Fruit fly (Drosophila melanogaster) whole organism, embryonic: ENCODE data around the gene Zif.

Experiments used
- BtbVII ChIP-seq: fragments of 200-800 bp; sonication (Bioruptor generic); optimal IDR thresholded peaks from 3 replicates; lab custom pipeline; 2017; ENCODE audit warnings: missing biosample characterization, mild to moderate bottlenecking, missing genetic modification characterization
- CG11247 ChIP-seq: fragments of 200-800 bp; sonication (Bioruptor generic); IDR thresholded peaks from 2 replicates; pipeline ENCODE4 v1.3.6; 2022; ENCODE audit warnings: missing biosample characterization, missing genetic modification characterization
- CG13123 ChIP-seq: fragments of 200-800 bp; sonication (Bioruptor generic); optimal IDR thresholded peaks from 2 replicates; lab custom pipeline; 2016; ENCODE audit warnings: missing biosample characterization, missing genetic modification characterization
- CG13296 ChIP-seq: fragments of 200-800 bp; sonication (Bioruptor generic); optimal IDR thresholded peaks from 3 replicates; lab custom pipeline; 2018; ENCODE audit warnings: missing biosample characterization, mild to moderate bottlenecking, missing genetic modification characterization
- CG13624 ChIP-seq: fragments of 200-800 bp; sonication (Bioruptor generic); optimal IDR thresholded peaks from 2 replicates; lab custom pipeline; 2016; ENCODE audit warnings: missing biosample characterization, missing genetic modification characterization
- CG14014 ChIP-seq: fragments of 200-800 bp; sonication (Bioruptor generic); IDR thresholded peaks from 2 replicates; pipeline ENCODE4 v1.3.6; 2022; ENCODE audit warnings: missing biosample characterization, missing genetic modification characterization
- CG14667 ChIP-seq: fragments of 200-800 bp; sonication (Bioruptor generic); IDR thresholded peaks from 2 replicates; pipeline ENCODE4 v1.3.6; 2022; ENCODE audit warnings: missing biosample characterization, missing genetic modification characterization
- CG15011 ChIP-seq: fragments of 200-800 bp; sonication (Bioruptor generic); optimal IDR thresholded peaks from 3 replicates; lab custom pipeline; 2018; ENCODE audit warnings: missing biosample characterization, mild to moderate bottlenecking, missing genetic modification characterization
- CG2120 ChIP-seq: fragments of 200-800 bp; sonication (Bioruptor generic); optimal IDR thresholded peaks from 3 replicates; lab custom pipeline; 2016; ENCODE audit warnings: missing biosample characterization, missing genetic modification characterization
- CG2199 ChIP-seq: fragments of 200-800 bp; sonication (Bioruptor generic); IDR thresholded peaks from 3 replicates; pipeline ENCODE4 v1.3.6; 2022; ENCODE audit warnings: missing biosample characterization, missing genetic modification characterization
- CG2202 ChIP-seq: fragments of 200-800 bp; sonication (Bioruptor generic); optimal IDR thresholded peaks from 2 replicates; lab custom pipeline; 2018; ENCODE audit warnings: missing biosample characterization, mild to moderate bottlenecking, missing genetic modification characterization
- CG30020 ChIP-seq: fragments of 200-800 bp; optimal IDR thresholded peaks from 2 replicates; lab custom pipeline; 2019; ENCODE audit warnings: missing biosample characterization, mild to moderate bottlenecking, missing genetic modification characterization, moderate library complexity
- CG31388 ChIP-seq: fragments of 200-800 bp; sonication (Bioruptor generic); optimal IDR thresholded peaks from 2 replicates; lab custom pipeline; 2016; ENCODE audit warnings: missing biosample characterization, missing genetic modification characterization
- CG4730 ChIP-seq: fragments of 200-800 bp; sonication (Bioruptor generic); IDR thresholded peaks from 2 replicates; pipeline ENCODE4 v1.3.6; 2022; ENCODE audit warnings: missing biosample characterization, missing genetic modification characterization
- CG5245 ChIP-seq: fragments of 200-800 bp; sonication (Bioruptor generic); optimal IDR thresholded peaks from 3 replicates; lab custom pipeline; 2016; ENCODE audit warnings: missing biosample characterization, missing genetic modification characterization
- CG6175 ChIP-seq: fragments of 200-800 bp; sonication (Bioruptor generic); IDR thresholded peaks from 3 replicates; pipeline ENCODE4 v1.3.6; 2022; ENCODE audit warnings: missing biosample characterization, missing genetic modification characterization
- CG7271 ChIP-seq: fragments of 200-800 bp; sonication (Bioruptor generic); optimal IDR thresholded peaks from 2 replicates; lab custom pipeline; 2018; ENCODE audit warnings: missing biosample characterization, mild to moderate bottlenecking, missing genetic modification characterization, moderate library complexity
- CG8924 ChIP-seq: fragments of 200-800 bp; optimal IDR thresholded peaks from 3 replicates; lab custom pipeline; 2019; ENCODE audit warnings: missing biosample characterization, mild to moderate bottlenecking, missing genetic modification characterization, moderate library complexity
- CG8944 ChIP-seq: fragments of 200-800 bp; sonication (Bioruptor generic); optimal IDR thresholded peaks from 3 replicates; lab custom pipeline; 2016; ENCODE audit warnings: missing biosample characterization, missing genetic modification characterization
- CG9817 ChIP-seq: fragments of 200-800 bp; sonication (Bioruptor generic); optimal IDR thresholded peaks from 2 replicates; lab custom pipeline; 2018; ENCODE audit warnings: missing biosample characterization, mild to moderate bottlenecking, missing genetic modification characterization, moderate library complexity
- CHES-1-like ChIP-seq: fragments of 200-800 bp; sonication (Bioruptor generic); optimal IDR thresholded peaks from 2 replicates; lab custom pipeline; 2016; ENCODE audit warnings: missing biosample characterization, missing genetic modification characterization
- CTCF ChIP-seq: fragments of 200-800 bp; sonication (Bioruptor generic); optimal IDR thresholded peaks from 2 replicates; lab custom pipeline; 2017; ENCODE audit warnings: missing biosample characterization, mild to moderate bottlenecking, missing genetic modification characterization, moderate library complexity
- Gug ChIP-seq: fragments of 200-800 bp; sonication (Bioruptor generic); IDR thresholded peaks from 4 replicates; pipeline ENCODE4 v1.3.6; 2022; ENCODE audit warnings: missing biosample characterization, missing genetic modification characterization
- HLH54F ChIP-seq: fragments of 200-800 bp; sonication (Bioruptor generic); optimal IDR thresholded peaks from 3 replicates; lab custom pipeline; 2016; ENCODE audit warnings: missing biosample characterization, missing genetic modification characterization
- Hr78 ChIP-seq, 2 experiments: fragments of 200-800 bp in 1 of 2; fragments of >200 bp in 1 of 2; sonication (Bioruptor generic) in 1 of 2; optimal IDR thresholded peaks; 2 replicates each; lab custom pipeline; 2017 to 2019; ENCODE audit warnings: missing biosample characterization in 2 of 2, missing genetic modification characterization in 2 of 2, mild to moderate bottlenecking in 1 of 2, moderate library complexity in 1 of 2
- Kr ChIP-seq: fragments of 200-800 bp; sonication (Bioruptor generic); optimal IDR thresholded peaks from 2 replicates; lab custom pipeline; 2017; ENCODE audit warnings: missing biosample characterization, mild to moderate bottlenecking, missing genetic modification characterization
- MTF-1 ChIP-seq: fragments of 200-800 bp; sonication (Bioruptor generic); optimal IDR thresholded peaks from 2 replicates; lab custom pipeline; 2018; ENCODE audit warnings: missing biosample characterization, mild to moderate bottlenecking, missing genetic modification characterization, borderline replicate concordance
- Med ChIP-seq: fragments of 200-800 bp; sonication (Bioruptor generic); peaks from one replicate; lab custom pipeline; 2016; ENCODE audit warnings: missing biosample characterization, missing genetic modification characterization, mild to moderate bottlenecking, inconsistent platforms, moderate library complexity
- Mrtf ChIP-seq: fragments of 200-800 bp; sonication (Bioruptor generic); IDR thresholded peaks from 3 replicates; pipeline ENCODE4 v1.3.6; 2022; ENCODE audit warnings: missing biosample characterization, missing genetic modification characterization
- Rx ChIP-seq: fragments of 200-800 bp; sonication (Bioruptor generic); IDR thresholded peaks from 2 replicates; pipeline ENCODE4 v1.3.6; 2022; ENCODE audit warnings: missing biosample characterization, missing genetic modification characterization
- ara ChIP-seq: fragments of 200-800 bp; sonication (Bioruptor generic); IDR thresholded peaks from 2 replicates; pipeline ENCODE4 v1.3.6; 2022; ENCODE audit warnings: missing biosample characterization, missing genetic modification characterization
- ato ChIP-seq: fragments of 200-800 bp; sonication (Bioruptor generic); IDR thresholded peaks from 2 replicates; pipeline ENCODE4 v1.3.6; 2022; ENCODE audit warnings: missing biosample characterization, missing genetic modification characterization; ENCODE audit not compliant: partially characterized antibody
- cg ChIP-seq: fragments of 200-800 bp; sonication (Bioruptor generic); optimal IDR thresholded peaks from 3 replicates; lab custom pipeline; 2019; ENCODE audit warnings: missing biosample characterization, mild to moderate bottlenecking, missing genetic modification characterization, moderate library complexity
- cwo ChIP-seq: fragments of 200-800 bp; sonication (Bioruptor generic); optimal IDR thresholded peaks from 3 replicates; lab custom pipeline; 2017; ENCODE audit warnings: missing biosample characterization, missing genetic modification characterization, mild to moderate bottlenecking, moderate library complexity, missing genetic modification reagents
- dan ChIP-seq: fragments of 200-800 bp; sonication (Bioruptor generic); IDR thresholded peaks from 2 replicates; pipeline ENCODE4 v1.3.6; 2022; ENCODE audit warnings: missing biosample characterization, missing genetic modification characterization
- disco-r ChIP-seq: fragments of 200-800 bp; sonication (Bioruptor generic); optimal IDR thresholded peaks from 2 replicates; lab custom pipeline; 2016; ENCODE audit warnings: missing biosample characterization, missing genetic modification characterization
- dpn ChIP-seq, 2 experiments: fragments of 200-800 bp; sonication (Bioruptor generic); optimal IDR thresholded peaks; 3 replicates each; lab custom pipeline; 2016; ENCODE audit warnings: missing biosample characterization in 2 of 2, missing genetic modification characterization in 2 of 2
- ftz-f1 ChIP-seq: fragments of 200-800 bp; sonication (Bioruptor generic); optimal IDR thresholded peaks from 2 replicates; lab custom pipeline; 2016; ENCODE audit warnings: missing biosample characterization, missing genetic modification characterization
- fu2 ChIP-seq: fragments of 200-800 bp; sonication (Bioruptor generic); optimal IDR thresholded peaks from 2 replicates; lab custom pipeline; 2016; ENCODE audit warnings: missing biosample characterization, missing genetic modification characterization
- ind ChIP-seq: fragments of 200-800 bp; sonication (Bioruptor generic); optimal IDR thresholded peaks from 3 replicates; lab custom pipeline; 2016; ENCODE audit warnings: missing biosample characterization, missing genetic modification characterization
- klu ChIP-seq: fragments of 200-800 bp; sonication (Bioruptor generic); IDR thresholded peaks from 2 replicates; pipeline ENCODE4 v1.3.6; 2022; ENCODE audit warnings: missing biosample characterization, missing genetic modification characterization
- org-1 ChIP-seq: fragments of 200-800 bp; sonication (Bioruptor generic); optimal IDR thresholded peaks from 2 replicates; lab custom pipeline; 2017; ENCODE audit warnings: missing biosample characterization, missing genetic modification characterization
- pan ChIP-seq, 4 experiments: fragments of >200 bp in 3 of 4; fragments of 200-800 bp in 1 of 4; sonication (Bioruptor generic) in 1 of 4; optimal IDR thresholded peaks in 3 of 4; IDR thresholded peaks in 1 of 4; 2 replicates each; pipeline versions ENCODE4 v1.3.6 to Lab custom; 2017 to 2022; ENCODE audit warnings: missing biosample characterization in 2 of 4, missing genetic modification characterization in 2 of 4, mixed read lengths in 1 of 4
- pho ChIP-seq: fragments of 200-800 bp; sonication (Bioruptor generic); optimal IDR thresholded peaks from 2 replicates; lab custom pipeline; 2016; ENCODE audit warnings: missing biosample characterization, missing genetic modification characterization
- rib ChIP-seq: fragments of 200-800 bp; sonication (Bioruptor generic); IDR thresholded peaks from 2 replicates; pipeline ENCODE4 v1.3.6; 2022; ENCODE audit warnings: missing biosample characterization, missing genetic modification characterization
- salm ChIP-seq: fragments of 200-800 bp; sonication (Bioruptor generic); optimal IDR thresholded peaks from 2 replicates; lab custom pipeline; 2018; ENCODE audit warnings: missing biosample characterization, mild to moderate bottlenecking, missing genetic modification characterization
- scrt ChIP-seq: fragments of 200-800 bp; sonication (Bioruptor generic); optimal IDR thresholded peaks from 2 replicates; lab custom pipeline; 2018; ENCODE audit warnings: missing biosample characterization, mild to moderate bottlenecking, missing genetic modification characterization, moderate library complexity
- toy ChIP-seq: fragments of 200-800 bp; sonication (Bioruptor generic); IDR thresholded peaks from 2 replicates; pipeline ENCODE4 v1.3.6; 2022; ENCODE audit warnings: missing biosample characterization, missing genetic modification characterization
- trh ChIP-seq: fragments of 200-800 bp; sonication (Bioruptor generic); optimal IDR thresholded peaks from 2 replicates; lab custom pipeline; 2016; ENCODE audit warnings: missing biosample characterization, missing genetic modification characterization
- tup ChIP-seq: fragments of 200-800 bp; sonication (Bioruptor generic); optimal IDR thresholded peaks from 2 replicates; lab custom pipeline; 2016; ENCODE audit warnings: missing biosample characterization, mild to moderate bottlenecking, missing genetic modification characterization, moderate library complexity
- vvl ChIP-seq: fragments of 200-800 bp; sonication (Bioruptor generic); IDR thresholded peaks from 2 replicates; pipeline ENCODE4 v1.3.6; 2022; ENCODE audit warnings: missing biosample characterization, missing genetic modification characterization
- wor ChIP-seq: fragments of 200-800 bp; sonication (Bioruptor generic); IDR thresholded peaks from 2 replicates; pipeline ENCODE4 v1.3.6; 2022; ENCODE audit warnings: missing biosample characterization, missing genetic modification characterization
- yki ChIP-seq: fragments of >200 bp; optimal IDR thresholded peaks from 3 replicates; lab custom pipeline; 2018

The Zif gene

dm6 chr3R:6504408-6504807 lies 47.5 kb downstream of the Zif start (continued):
- no peak for TF ChIP-seq ftz-f1
- TF ChIP-seq pan (optimal IDR thresholded peaks at IDR 0.05; lab: Kevin White, UChicago): no peak
- no peak for TF ChIP-seq pan (GFP tag; optimal IDR thresholded peaks at IDR 0.05 in 1 of 2, IDR thresholded peaks at IDR 0.05 in 1 of 2)
- TF ChIP-seq ara (GFP tag; lab: Robert Waterston, UW): peak; percentile 35; the same call in 1 of the 2 replicates
- TF ChIP-seq CG11247 (GFP tag; lab: Robert Waterston, UW): no peak
- TF ChIP-seq Mrtf (GFP tag; lab: Robert Waterston, UW): no peak
- no peak for TF ChIP-seq cwo (GFP tag; lab: Kevin White, UChicago)
- TF ChIP-seq Med (GFP tag; lab: Kevin White, UChicago): peak; percentile 92
- TF ChIP-seq HLH54F (GFP tag; lab: Kevin White, UChicago): no peak
- TF ChIP-seq Kr (GFP tag; lab: Kevin White, UChicago): peak; percentile 83
- TF ChIP-seq CG31388 (GFP tag; lab: Kevin White, UChicago): no peak
- peak; percentile 45 for TF ChIP-seq tup (GFP tag; lab: Kevin White, UChicago)
- no peak for TF ChIP-seq CG13296 (GFP tag; lab: Kevin White, UChicago)
- no peak for TF ChIP-seq ind (GFP tag; lab: Kevin White, UChicago)
- TF ChIP-seq CG14014 (GFP tag; lab: Robert Waterston, UW): no peak
- peak; percentile 72 for TF ChIP-seq MTF-1 (GFP tag; lab: Kevin White, UChicago)
- no peak for TF ChIP-seq klu (GFP tag; lab: Robert Waterston, UW)
- no peak for TF ChIP-seq CG5245
- peak; percentile 2 for TF ChIP-seq trh
- no peak for TF ChIP-seq Hr78 (GFP tag; optimal IDR thresholded peaks at IDR 0.05; lab: Kevin White, UChicago)
- no peak for TF ChIP-seq CHES-1-like (GFP tag; lab: Kevin White, UChicago)
- no peak for TF ChIP-seq CG13624 (GFP tag; lab: Kevin White, UChicago)
- no peak for TF ChIP-seq toy (GFP tag; lab: Robert Waterston, UW)
- TF ChIP-seq CG15011: peak; percentile 42
- TF ChIP-seq cg (GFP tag; lab: Kevin White, UChicago): no peak
- TF ChIP-seq CTCF: no peak
- no peak for TF ChIP-seq Gug (GFP tag; lab: Robert Waterston, UW)
- TF ChIP-seq CG14667 (GFP tag; lab: Robert Waterston, UW): no peak
- TF ChIP-seq Rx (GFP tag; lab: Robert Waterston, UW): no peak
- no peak for TF ChIP-seq pho (GFP tag; lab: Kevin White, UChicago)
- no peak for TF ChIP-seq yki (lab: Kevin White, UChicago)
- TF ChIP-seq disco-r (GFP tag; lab: Kevin White, UChicago): peak; percentile 4
- peak; percentile 44 for TF ChIP-seq CG13123
- peak; percentile 17 for TF ChIP-seq scrt (GFP tag; lab: Kevin White, UChicago)
- TF ChIP-seq org-1 (GFP tag; lab: Kevin White, UChicago): peak; percentile 67
- TF ChIP-seq dan (GFP tag; lab: Robert Waterston, UW): no peak
- no peak for TF ChIP-seq CG2199 (GFP tag; lab: Robert Waterston, UW)
- peak; percentile 62 for TF ChIP-seq CG8944 (GFP tag; lab: Kevin White, UChicago)
- no peak for TF ChIP-seq rib (GFP tag; lab: Robert Waterston, UW)
- peak; percentile 4 for TF ChIP-seq CG2120 (GFP tag; lab: Kevin White, UChicago)
- TF ChIP-seq CG4730 (GFP tag; lab: Robert Waterston, UW): no peak
- no peak for TF ChIP-seq ato (GFP tag; lab: Robert Waterston, UW)
- TF ChIP-seq dpn (GFP tag; optimal IDR thresholded peaks at IDR 0.05; lab: Kevin White, UChicago): no peak
- TF ChIP-seq CG7271 (tag; lab: Kevin White, UChicago): peak; percentile 6
- no peak for TF ChIP-seq CG8924 (tag; lab: Kevin White, UChicago)
- TF ChIP-seq BtbVII (GFP tag; lab: Kevin White, UChicago): peak; percentile 44
- TF ChIP-seq wor (GFP tag; lab: Robert Waterston, UW): no peak
- no peak for TF ChIP-seq fu2 (GFP tag; lab: Kevin White, UChicago)
- no peak for TF ChIP-seq CG6175 (GFP tag; lab: Robert Waterston, UW)
- no peak; the same call in 1 of the 2 replicates for TF ChIP-seq vvl
- no peak for TF ChIP-seq CG9817
- peak; percentile 86 for TF ChIP-seq CG2202 (tag; lab: Kevin White, UChicago)
- no peak for TF ChIP-seq CG30020 (tag; lab: Kevin White, UChicago)
- TF ChIP-seq salm (tag; lab: Kevin White, UChicago): no peak
